Worm (Caenorhabditis elegans): ENCODE results near the gene dpm-1.

DNA sequence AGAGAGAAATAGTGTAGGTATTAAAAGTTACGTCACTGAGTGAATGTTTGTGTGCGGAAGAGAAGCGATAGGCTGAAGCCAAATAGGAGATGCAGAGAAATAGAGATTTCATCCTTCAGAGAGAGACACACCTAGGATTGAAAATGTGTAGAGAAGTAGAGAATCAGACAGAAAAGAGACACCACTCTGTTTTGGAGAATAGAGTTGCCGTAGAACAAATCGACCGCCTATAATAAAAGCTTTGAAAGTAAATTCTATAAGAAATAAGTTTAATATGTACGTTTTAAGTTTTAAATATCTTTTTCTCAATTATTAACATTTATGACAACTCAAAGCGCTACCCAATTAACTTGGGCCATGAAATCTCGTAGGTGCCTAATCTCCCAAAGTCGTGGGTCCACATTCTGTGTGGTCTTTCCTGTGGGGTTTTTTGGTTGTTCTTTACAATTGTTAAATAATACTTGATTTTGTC lies 35.0 kb upstream of the dpm-1 start, which contains the start of gene T07A9.12:
- no peak for TF ChIP-seq ama-1 (optimal IDR thresholded peaks at IDR 0.05)
- no peak for TF ChIP-seq nhr-11 (tag; optimal IDR thresholded peaks at IDR 0.05)
- peak; percentile 47 for TF ChIP-seq sem-4 (tag; optimal IDR thresholded peaks at IDR 0.05)
- TF ChIP-seq nhr-129 (tag; optimal IDR thresholded peaks at IDR 0.05): peak; percentile 83
- TF ChIP-seq unc-62 (GFP tag; optimal IDR thresholded peaks at IDR 0.05): no peak
- no peak for TF ChIP-seq snpc-4 (tag; optimal IDR thresholded peaks at IDR 0.05)
- no peak for TF ChIP-seq elt-3 (tag; optimal IDR thresholded peaks at IDR 0.05)
- TF ChIP-seq blmp-1 (tag; optimal IDR thresholded peaks at IDR 0.05; ENCODE audit: insufficient read depth): peak; percentile 32
- TF ChIP-seq egl-27 (tag; optimal IDR thresholded peaks at IDR 0.05): peak; percentile 9
- peak; percentile 79 for TF ChIP-seq sma-3 (GFP tag; optimal IDR thresholded peaks at IDR 0.05)
- TF ChIP-seq mdl-1 (tag; optimal IDR thresholded peaks at IDR 0.05): no peak
- TF ChIP-seq ceh-82 (tag; optimal IDR thresholded peaks at IDR 0.05): no peak
